Fruit fly (Drosophila melanogaster) whole organism, embryonic: ENCODE results near the gene Uba2.
A peak's percentile ranks its signal among the peaks of the same experiment; 100 is the strongest.

Experiments used
- Aef1 ChIP-seq: fragments of 200-800 bp; sonication (Bioruptor generic); IDR thresholded peaks from 3 replicates; pipeline ENCODE4 v1.3.6; 2022; ENCODE audit warnings: missing biosample characterization, missing genetic modification characterization
- Atf-2 ChIP-seq: fragments of 200-800 bp; sonication (Bioruptor generic); optimal IDR thresholded peaks from 2 replicates; lab custom pipeline; 2016; ENCODE audit warnings: missing biosample characterization, missing genetic modification characterization
- Bdp1 ChIP-seq: fragments of 200-800 bp; sonication (Bioruptor generic); optimal IDR thresholded peaks from 3 replicates; lab custom pipeline; 2016; ENCODE audit warnings: missing biosample characterization, missing genetic modification characterization
- CG13123 ChIP-seq: fragments of 200-800 bp; sonication (Bioruptor generic); optimal IDR thresholded peaks from 2 replicates; lab custom pipeline; 2016; ENCODE audit warnings: missing biosample characterization, missing genetic modification characterization
- CG15479 ChIP-seq: fragments of 200-800 bp; sonication (Bioruptor generic); optimal IDR thresholded peaks from 3 replicates; lab custom pipeline; 2019; ENCODE audit warnings: missing biosample characterization, mild to moderate bottlenecking, missing genetic modification characterization, moderate library complexity
- CG16779 ChIP-seq: fragments of 200-800 bp; sonication (Bioruptor generic); IDR thresholded peaks from 2 replicates; pipeline ENCODE4 v1.3.6; 2022; ENCODE audit warnings: missing biosample characterization, missing genetic modification characterization
- CG17802 ChIP-seq: fragments of 200-800 bp; sonication (Bioruptor generic); optimal IDR thresholded peaks from 2 replicates; lab custom pipeline; 2018; ENCODE audit warnings: missing biosample characterization, mild to moderate bottlenecking, missing genetic modification characterization, moderate library complexity
- CG18599 ChIP-seq: fragments of 200-800 bp; sonication (Bioruptor generic); optimal IDR thresholded peaks from 3 replicates; lab custom pipeline; 2017; ENCODE audit warnings: missing biosample characterization, missing genetic modification characterization, mild to moderate bottlenecking, moderate library complexity, missing genetic modification reagents
- CG18619 ChIP-seq: fragments of 200-800 bp; sonication (Bioruptor generic); optimal IDR thresholded peaks from 3 replicates; lab custom pipeline; 2017; ENCODE audit warnings: missing biosample characterization, mild to moderate bottlenecking, missing genetic modification characterization
- CG30403 ChIP-seq: fragments of 200-800 bp; sonication (Bioruptor generic); optimal IDR thresholded peaks from 3 replicates; lab custom pipeline; 2016; ENCODE audit warnings: missing biosample characterization, missing genetic modification characterization
- CG4328 ChIP-seq: fragments of 200-800 bp; sonication (Bioruptor generic); optimal IDR thresholded peaks from 3 replicates; lab custom pipeline; 2017; ENCODE audit warnings: missing biosample characterization, missing genetic modification reagents, missing genetic modification characterization
- CG6272 ChIP-seq: fragments of 200-800 bp; sonication (Bioruptor generic); IDR thresholded peaks from 2 replicates; pipeline ENCODE4 v1.3.6; 2022; ENCODE audit warnings: missing biosample characterization, missing genetic modification characterization
- CG8290 ChIP-seq, 3 experiments: fragments of 200-800 bp; sonication (Bioruptor generic); optimal IDR thresholded peaks; 2 replicates each; lab custom pipeline; 2016 to 2019; ENCODE audit warnings: missing biosample characterization in 3 of 3, missing genetic modification characterization in 3 of 3, mild to moderate bottlenecking in 2 of 3, moderate library complexity in 1 of 3
- CG8765 ChIP-seq: fragments of 200-800 bp; sonication (Bioruptor generic); IDR thresholded peaks from 2 replicates; pipeline ENCODE4 v1.3.6; 2022; ENCODE audit warnings: missing biosample characterization, missing genetic modification characterization
- Dll ChIP-seq: fragments of 200-800 bp; sonication (Bioruptor generic); IDR thresholded peaks from 4 replicates; pipeline ENCODE4 v1.3.6; 2022; ENCODE audit warnings: missing biosample characterization, missing genetic modification characterization; ENCODE audit not compliant: partially characterized antibody
- Fer1 ChIP-seq: fragments of 200-800 bp; sonication (Bioruptor generic); optimal IDR thresholded peaks from 2 replicates; lab custom pipeline; 2017; ENCODE audit warnings: missing biosample characterization, mild to moderate bottlenecking, missing genetic modification characterization
- HLH54F ChIP-seq: fragments of 200-800 bp; sonication (Bioruptor generic); optimal IDR thresholded peaks from 3 replicates; lab custom pipeline; 2016; ENCODE audit warnings: missing biosample characterization, missing genetic modification characterization
- Hmx ChIP-seq: fragments of 200-800 bp; sonication (Bioruptor generic); optimal IDR thresholded peaks from 2 replicates; lab custom pipeline; 2016; ENCODE audit warnings: missing biosample characterization, missing genetic modification characterization
- Lpt ChIP-seq: fragments of >200 bp; optimal IDR thresholded peaks from 2 replicates; lab custom pipeline; 2018; ENCODE audit warnings: missing biosample characterization, missing genetic modification characterization
- MBD-R2 ChIP-seq: fragments of 200-800 bp; sonication (Bioruptor generic); IDR thresholded peaks from 2 replicates; pipeline ENCODE4 v1.3.6; 2022; ENCODE audit warnings: missing biosample characterization, missing genetic modification characterization
- NC2β ChIP-seq: fragments of 200-800 bp; sonication (Bioruptor generic); optimal IDR thresholded peaks from 2 replicates; lab custom pipeline; 2016; ENCODE audit warnings: missing biosample characterization, missing genetic modification characterization
- Oli ChIP-seq: fragments of 200-800 bp; sonication (Bioruptor generic); optimal IDR thresholded peaks from 2 replicates; lab custom pipeline; 2018; ENCODE audit warnings: missing biosample characterization, mild to moderate bottlenecking, missing genetic modification characterization, moderate library complexity
- Opbp ChIP-seq: fragments of 200-800 bp; sonication (Bioruptor generic); IDR thresholded peaks from 3 replicates; pipeline ENCODE4 v1.3.6; 2022; ENCODE audit warnings: missing biosample characterization, missing genetic modification characterization; ENCODE audit not compliant: partially characterized antibody
- Side ChIP-seq: fragments of 200-800 bp; sonication (Bioruptor generic); optimal IDR thresholded peaks from 2 replicates; lab custom pipeline; 2016; ENCODE audit warnings: missing biosample characterization, missing genetic modification characterization
- Sox102F ChIP-seq: fragments of 200-800 bp; sonication (Bioruptor generic); optimal IDR thresholded peaks from 2 replicates; lab custom pipeline; 2018; ENCODE audit warnings: missing biosample characterization, mild to moderate bottlenecking, missing genetic modification characterization, moderate library complexity
- ab ChIP-seq: fragments of 200-800 bp; sonication (Bioruptor generic); optimal IDR thresholded peaks from 2 replicates; lab custom pipeline; 2016; ENCODE audit warnings: missing biosample characterization, missing genetic modification characterization
- cad ChIP-seq: fragments of >200 bp; optimal IDR thresholded peaks from 2 replicates; lab custom pipeline; 2017; ENCODE audit warnings: missing biosample characterization, missing genetic modification characterization
- caup ChIP-seq: fragments of 200-800 bp; sonication (Bioruptor generic); optimal IDR thresholded peaks from 3 replicates; lab custom pipeline; 2017; ENCODE audit warnings: missing biosample characterization, mild to moderate bottlenecking, missing genetic modification characterization, moderate library complexity; ENCODE audit not compliant: severe bottlenecking
- crol ChIP-seq: fragments of 200-800 bp; sonication (Bioruptor generic); IDR thresholded peaks from 2 replicates; pipeline ENCODE4 v1.3.6; 2022; ENCODE audit warnings: missing biosample characterization, missing genetic modification characterization
- dimm ChIP-seq: fragments of 200-800 bp; sonication (Bioruptor generic); IDR thresholded peaks from 2 replicates; pipeline ENCODE4 v1.3.6; 2022; ENCODE audit warnings: missing biosample characterization, missing genetic modification characterization
- esg ChIP-seq: fragments of 200-800 bp; sonication (Bioruptor generic); conservative IDR thresholded peaks from 2 replicates; pipeline ENCODE4 v1.3.6; 2022; ENCODE audit warnings: missing biosample characterization, missing genetic modification characterization
- fd102C ChIP-seq: fragments of 200-800 bp; sonication (Bioruptor generic); optimal IDR thresholded peaks from 2 replicates; lab custom pipeline; 2018; ENCODE audit warnings: missing biosample characterization, mild to moderate bottlenecking, missing genetic modification characterization, moderate library complexity
- fu2 ChIP-seq: fragments of 200-800 bp; sonication (Bioruptor generic); optimal IDR thresholded peaks from 2 replicates; lab custom pipeline; 2016; ENCODE audit warnings: missing biosample characterization, missing genetic modification characterization
- gem ChIP-seq: fragments of 200-800 bp; sonication (Bioruptor generic); optimal IDR thresholded peaks from 2 replicates; lab custom pipeline; 2019; ENCODE audit warnings: missing biosample characterization, mild to moderate bottlenecking, missing genetic modification characterization, moderate library complexity
- gfzf ChIP-seq: fragments of 200-800 bp; sonication (Bioruptor generic); optimal IDR thresholded peaks from 2 replicates; lab custom pipeline; 2016; ENCODE audit warnings: missing biosample characterization, mild to moderate bottlenecking, missing genetic modification characterization, moderate library complexity
- h ChIP-seq: fragments of >200 bp; optimal IDR thresholded peaks from 2 replicates; lab custom pipeline; 2017
- ham ChIP-seq: fragments of 200-800 bp; sonication (Bioruptor generic); IDR thresholded peaks from 2 replicates; pipeline ENCODE4 v1.3.6; 2022; ENCODE audit warnings: missing biosample characterization, missing genetic modification characterization
- jumu ChIP-seq: fragments of 200-800 bp; sonication (Bioruptor generic); optimal IDR thresholded peaks from 3 replicates; lab custom pipeline; 2016; ENCODE audit warnings: missing biosample characterization, missing genetic modification characterization
- lab ChIP-seq: fragments of 200-800 bp; sonication (Bioruptor generic); optimal IDR thresholded peaks from 3 replicates; lab custom pipeline; 2017; ENCODE audit warnings: missing biosample characterization, missing genetic modification characterization, mild to moderate bottlenecking, moderate library complexity, missing genetic modification reagents
- p53 ChIP-seq: fragments of 200-800 bp; sonication (Bioruptor generic); optimal IDR thresholded peaks from 2 replicates; lab custom pipeline; 2016; ENCODE audit warnings: missing biosample characterization, missing genetic modification characterization
- pho ChIP-seq: fragments of 200-800 bp; sonication (Bioruptor generic); optimal IDR thresholded peaks from 2 replicates; lab custom pipeline; 2016; ENCODE audit warnings: missing biosample characterization, missing genetic modification characterization
- pzg ChIP-seq: fragments of 200-800 bp; sonication (Bioruptor generic); optimal IDR thresholded peaks from 3 replicates; lab custom pipeline; 2018; ENCODE audit warnings: missing biosample characterization, mild to moderate bottlenecking, missing genetic modification characterization, moderate library complexity
- repo ChIP-seq: fragments of 200-800 bp; sonication (Bioruptor generic); optimal IDR thresholded peaks from 2 replicates; lab custom pipeline; 2016; ENCODE audit warnings: missing biosample characterization, missing genetic modification characterization
- row ChIP-seq: fragments of 200-800 bp; sonication (Bioruptor generic); IDR thresholded peaks from 3 replicates; pipeline ENCODE4 v1.3.6; 2022; ENCODE audit warnings: missing biosample characterization, missing genetic modification characterization
- salm ChIP-seq: fragments of 200-800 bp; sonication (Bioruptor generic); optimal IDR thresholded peaks from 2 replicates; lab custom pipeline; 2018; ENCODE audit warnings: missing biosample characterization, mild to moderate bottlenecking, missing genetic modification characterization
- so ChIP-seq: fragments of 200-800 bp; sonication (Bioruptor generic); IDR thresholded peaks from 3 replicates; pipeline ENCODE4 v1.3.6; 2022; ENCODE audit warnings: missing biosample characterization, missing genetic modification characterization
- toy ChIP-seq: fragments of 200-800 bp; sonication (Bioruptor generic); IDR thresholded peaks from 2 replicates; pipeline ENCODE4 v1.3.6; 2022; ENCODE audit warnings: missing biosample characterization, missing genetic modification characterization
- vfl ChIP-seq: fragments of 200-800 bp; sonication (Bioruptor generic); optimal IDR thresholded peaks from 2 replicates; lab custom pipeline; 2016; ENCODE audit warnings: missing biosample characterization, missing genetic modification characterization
- vvl ChIP-seq: fragments of 200-800 bp; sonication (Bioruptor generic); IDR thresholded peaks from 2 replicates; pipeline ENCODE4 v1.3.6; 2022; ENCODE audit warnings: missing biosample characterization, missing genetic modification characterization
- wor ChIP-seq: fragments of 200-800 bp; sonication (Bioruptor generic); IDR thresholded peaks from 2 replicates; pipeline ENCODE4 v1.3.6; 2022; ENCODE audit warnings: missing biosample characterization, missing genetic modification characterization
- zen ChIP-seq: fragments of 200-800 bp; sonication (Bioruptor generic); optimal IDR thresholded peaks from 3 replicates; lab custom pipeline; 2018; ENCODE audit warnings: missing biosample characterization, mild to moderate bottlenecking, missing genetic modification characterization, moderate library complexity

The Uba2 gene

dm6 chr3L:8137448-8137906 is 9.9 kb upstream of the Uba2 start, which contains the start of the genes Setx and mus301 (continued):
- peak; percentile 81 for TF ChIP-seq vvl
- peak; percentile 45; the same call in 1 of the 3 replicates for TF ChIP-seq Opbp (GFP tag; lab: Robert Waterston, UW)
- TF ChIP-seq NC2β (GFP tag; lab: Kevin White, UChicago): peak; percentile 74
- TF ChIP-seq vfl (GFP tag; lab: Kevin White, UChicago): peak; percentile 90
- TF ChIP-seq wor (GFP tag; lab: Robert Waterston, UW): no peak
- peak; percentile 82 for TF ChIP-seq jumu
- no peak for TF ChIP-seq cad (GFP tag; lab: Kevin White, UChicago)
- TF ChIP-seq CG18599 (GFP tag; lab: Kevin White, UChicago): no peak
- peak; percentile 96 for TF ChIP-seq MBD-R2 (GFP tag; lab: Robert Waterston, UW)
- peak; percentile 75 for TF ChIP-seq CG13123
- TF ChIP-seq Bdp1: peak; percentile 80
- peak; percentile 91 for TF ChIP-seq CG30403 (GFP tag; lab: Kevin White, UChicago)
- no peak; the same call in 2 of the 3 replicates for TF ChIP-seq so (GFP tag; lab: Robert Waterston, UW)
- no peak for TF ChIP-seq Fer1 (GFP tag; lab: Kevin White, UChicago)
- TF ChIP-seq repo (GFP tag; lab: Kevin White, UChicago): peak; percentile 58
- no peak for TF ChIP-seq dimm (GFP tag; lab: Robert Waterston, UW)
- peak; percentile 81 for TF ChIP-seq caup (GFP tag; lab: Kevin White, UChicago)
- peak; percentile 88 for TF ChIP-seq pho (GFP tag; lab: Kevin White, UChicago)
- TF ChIP-seq row: peak; percentile 68
- peak; percentile 59 for TF ChIP-seq Hmx (GFP tag; lab: Kevin White, UChicago)
- TF ChIP-seq Atf-2 (GFP tag; lab: Kevin White, UChicago): peak; percentile 74
- peak; percentile 62 for TF ChIP-seq Side
- peak; percentile 77 for TF ChIP-seq CG18619 (GFP tag; lab: Kevin White, UChicago)
- TF ChIP-seq fd102C (GFP tag; lab: Kevin White, UChicago): no peak
- no peak for TF ChIP-seq h
- peak; percentile 37 for TF ChIP-seq CG4328
- TF ChIP-seq esg (GFP tag; lab: Robert Waterston, UW): peak; percentile 59
- peak; percentile 88 for TF ChIP-seq zen (tag; lab: Kevin White, UChicago)
- no peak for TF ChIP-seq salm
- 0 out of 2 replicates have a peak, but pooled peaks have one; percentile 48 for TF ChIP-seq ham (GFP tag; lab: Robert Waterston, UW)
- TF ChIP-seq lab (GFP tag; lab: Kevin White, UChicago): no peak
- TF ChIP-seq ab (GFP tag; lab: Kevin White, UChicago): peak; percentile 65
- no peak for TF ChIP-seq CG16779 (GFP tag; lab: Robert Waterston, UW)
- TF ChIP-seq Aef1: peak; percentile 75
- peak; percentile 82 for TF ChIP-seq fu2 (GFP tag; lab: Kevin White, UChicago)
- TF ChIP-seq gfzf (GFP tag; lab: Kevin White, UChicago): peak; percentile 92
- no peak for TF ChIP-seq toy (GFP tag; lab: Robert Waterston, UW)
- TF ChIP-seq CG15479 (GFP tag; lab: Kevin White, UChicago): peak; percentile 20
- TF ChIP-seq pzg (GFP tag; lab: Kevin White, UChicago): peak; percentile 90
- peak; percentile 35 for TF ChIP-seq CG17802 (tag; lab: Kevin White, UChicago)
- TF ChIP-seq HLH54F (GFP tag; lab: Kevin White, UChicago): peak; percentile 88
- no peak for TF ChIP-seq Lpt (GFP tag; lab: Kevin White, UChicago)
- TF ChIP-seq CG8765: peak; percentile 45; the same call in 1 of the 2 replicates
- peak; percentile 55 for TF ChIP-seq Oli (tag; lab: Kevin White, UChicago)
- peak; percentile 73 for TF ChIP-seq CG6272 (GFP tag; lab: Robert Waterston, UW)
- peak; percentile 70 for TF ChIP-seq p53 (GFP tag; lab: Kevin White, UChicago)
- 0 out of 4 replicates have a peak, but pooled peaks have one; percentile 37 for TF ChIP-seq Dll (GFP tag; lab: Robert Waterston, UW)
- peak; percentile 83 for TF ChIP-seq gem (tag; lab: Kevin White, UChicago)
- no peak for TF ChIP-seq Sox102F (GFP tag; lab: Kevin White, UChicago)
- TF ChIP-seq crol (GFP tag; lab: Robert Waterston, UW): no peak
- TF ChIP-seq CG8290 (GFP tag; optimal IDR thresholded peaks at IDR 0.05; lab: Kevin White, UChicago): peak; percentile 83
- TF ChIP-seq CG8290 (tag; optimal IDR thresholded peaks at IDR 0.05; lab: Kevin White, UChicago): no peak
